Fruit fly (Drosophila melanogaster) S2 (cell line): ENCODE results near the gene CG5326.

Experiments
- CG8478 ChIP-seq: fragments of >200 bp; optimal IDR thresholded peaks from 2 replicates; lab custom pipeline; 2018
- CTCF ChIP-seq, 2 experiments: fragments of >200 bp; optimal IDR thresholded peaks; 2 replicates each; lab custom pipeline; 2018

- no peak for TF ChIP-seq CG8478 (lab: Kevin White, UChicago)
- TF ChIP-seq CTCF (optimal IDR thresholded peaks at IDR 0.05; lab: Kevin White, UChicago) = no peak
Observed at dm6 chr3R:22560224-22560623, 20.5 kb upstream of the CG5326 start.
